Worm (Caenorhabditis elegans): ENCODE data around the gene abhd-14.
"Not testable (repeated sequence)": the region's sequence is repeated elsewhere in the genome, so short reads cannot be mapped to it uniquely, and the experiment has no call there.

The abhd-14 gene

ce11 chrIV:1055734-1056133, 25.9 kb upstream of the abhd-14 start:
- TF ChIP-seq T22C8.4 (GFP tag; IDR thresholded peaks at IDR 0.05): no peak
- TF ChIP-seq tab-1 (GFP tag; IDR thresholded peaks at IDR 0.05): no peak
- no peak for TF ChIP-seq ztf-29 (GFP tag; IDR thresholded peaks at IDR 0.05)
- TF ChIP-seq med-1 (GFP tag; optimal IDR thresholded peaks at IDR 0.05; ENCODE audit: insufficient read depth): no peak
- TF ChIP-seq flt-1 (GFP tag; IDR thresholded peaks at IDR 0.05): no peak
- no peak for TF ChIP-seq ref-1 (GFP tag; conservative IDR thresholded peaks at IDR 0.05)
- TF ChIP-seq ztf-23 (GFP tag; IDR thresholded peaks at IDR 0.05): no peak
- TF ChIP-seq klf-2 (GFP tag; conservative IDR thresholded peaks at IDR 0.05): no peak
- no peak for TF ChIP-seq cog-1 (tag; optimal IDR thresholded peaks at IDR 0.05)

- TF ChIP-seq klf-2 (GFP tag; conservative IDR thresholded peaks at IDR 0.05): no peak
- TF ChIP-seq cog-1 (tag; optimal IDR thresholded peaks at IDR 0.05): no peak
- TF ChIP-seq ztf-29 (GFP tag; IDR thresholded peaks at IDR 0.05): no peak
- TF ChIP-seq T22C8.4 (GFP tag; IDR thresholded peaks at IDR 0.05): no peak
- no peak for TF ChIP-seq ref-1 (GFP tag; conservative IDR thresholded peaks at IDR 0.05)
- TF ChIP-seq ztf-23 (GFP tag; IDR thresholded peaks at IDR 0.05): no peak
- TF ChIP-seq flt-1 (GFP tag; IDR thresholded peaks at IDR 0.05): no peak
- no peak for TF ChIP-seq tab-1 (GFP tag; IDR thresholded peaks at IDR 0.05)
- no peak for TF ChIP-seq med-1 (GFP tag; optimal IDR thresholded peaks at IDR 0.05; ENCODE audit: insufficient read depth)
These were observed 24.9 kb upstream of the abhd-14 start, which contains the start of gene dcap-1 for ce11 chrIV:1054736-1055135. Gene dcap-1, minus strand, starts transcription at chrIV:1054794.

ce11 chrIV:1053989-1054388, 24.1 kb upstream of the abhd-14 start:
- TF ChIP-seq klf-2 (GFP tag; conservative IDR thresholded peaks at IDR 0.05) (no peak), cog-1 (tag; optimal IDR thresholded peaks at IDR 0.05) (no peak), T22C8.4 (GFP tag; IDR thresholded peaks at IDR 0.05) (no peak), ztf-23 (GFP tag; IDR thresholded peaks at IDR 0.05) (no peak), med-1 (GFP tag; optimal IDR thresholded peaks at IDR 0.05; ENCODE audit: insufficient read depth) (no peak), tab-1 (GFP tag; IDR thresholded peaks at IDR 0.05) (no peak), flt-1 (GFP tag; IDR thresholded peaks at IDR 0.05) (no peak), ztf-29 (GFP tag; IDR thresholded peaks at IDR 0.05) (no peak), ref-1 (GFP tag; conservative IDR thresholded peaks at IDR 0.05) (no peak)

- not testable (repeated sequence) for TF ChIP-seq ztf-29 (GFP tag; IDR thresholded peaks at IDR 0.05); med-1 (GFP tag; optimal IDR thresholded peaks at IDR 0.05; ENCODE audit: insufficient read depth); flt-1 (GFP tag; IDR thresholded peaks at IDR 0.05)
These were observed 21.8 kb upstream of the abhd-14 start, which contains the start of gene Y55F3AM.21 for ce11 chrIV:1051636-1052133. Gene Y55F3AM.21, minus strand, starts transcription at chrIV:1051686.

- TF ChIP-seq flt-1 (GFP tag; IDR thresholded peaks at IDR 0.05): no peak
- TF ChIP-seq ref-1 (GFP tag; conservative IDR thresholded peaks at IDR 0.05): no peak
- no peak for TF ChIP-seq ztf-23 (GFP tag; IDR thresholded peaks at IDR 0.05)
- peak; percentile 43; the same call in 1 of the 2 replicates for TF ChIP-seq T22C8.4 (GFP tag; IDR thresholded peaks at IDR 0.05)
- TF ChIP-seq ztf-29 (GFP tag; IDR thresholded peaks at IDR 0.05): no peak
These were observed 17.2 kb upstream of the abhd-14 start for ce11 chrIV:1046996-1047395.

- no peak for TF ChIP-seq flt-1 (GFP tag; IDR thresholded peaks at IDR 0.05)
- TF ChIP-seq cog-1 (tag; optimal IDR thresholded peaks at IDR 0.05): no peak
- TF ChIP-seq klf-2 (GFP tag; conservative IDR thresholded peaks at IDR 0.05): no peak
- TF ChIP-seq tab-1 (GFP tag; IDR thresholded peaks at IDR 0.05): no peak
These were observed 15.8 kb upstream of the abhd-14 start, which contains the start of gene srx-12 for ce11 chrIV:1045683-1046082. Gene srx-12, plus strand, starts transcription at chrIV:1045983.

- no peak for TF ChIP-seq T22C8.4 (GFP tag; IDR thresholded peaks at IDR 0.05)
- no peak for TF ChIP-seq ref-1 (GFP tag; conservative IDR thresholded peaks at IDR 0.05)
- TF ChIP-seq flt-1 (GFP tag; IDR thresholded peaks at IDR 0.05): no peak
- no peak for TF ChIP-seq tab-1 (GFP tag; IDR thresholded peaks at IDR 0.05)
- no peak for TF ChIP-seq med-1 (GFP tag; optimal IDR thresholded peaks at IDR 0.05; ENCODE audit: insufficient read depth)
- no peak for TF ChIP-seq ztf-29 (GFP tag; IDR thresholded peaks at IDR 0.05)
- no peak for TF ChIP-seq klf-2 (GFP tag; conservative IDR thresholded peaks at IDR 0.05)
- no peak for TF ChIP-seq cog-1 (tag; optimal IDR thresholded peaks at IDR 0.05)
- TF ChIP-seq ztf-23 (GFP tag; IDR thresholded peaks at IDR 0.05): no peak
These were observed 14.4 kb upstream of the abhd-14 start, which contains the start of gene Y55F3AM.11 for ce11 chrIV:1044287-1044686. Gene Y55F3AM.11, minus strand, starts transcription at chrIV:1044387.

ce11 chrIV:1040537-1040936, 10.7 kb upstream of the abhd-14 start:
- TF ChIP-seq ztf-23 (GFP tag; IDR thresholded peaks at IDR 0.05) (no peak), T22C8.4 (GFP tag; IDR thresholded peaks at IDR 0.05) (no peak), med-1 (GFP tag; optimal IDR thresholded peaks at IDR 0.05; ENCODE audit: insufficient read depth) (no peak), klf-2 (GFP tag; conservative IDR thresholded peaks at IDR 0.05) (no peak), ref-1 (GFP tag; conservative IDR thresholded peaks at IDR 0.05) (no peak), cog-1 (tag; optimal IDR thresholded peaks at IDR 0.05) (no peak), flt-1 (GFP tag; IDR thresholded peaks at IDR 0.05) (no peak), ztf-29 (GFP tag; IDR thresholded peaks at IDR 0.05) (no peak), tab-1 (GFP tag; IDR thresholded peaks at IDR 0.05) (no peak)

ce11 chrIV:1038516-1038915, 8.7 kb upstream of the abhd-14 start:
- TF ChIP-seq ztf-23 (GFP tag; IDR thresholded peaks at IDR 0.05) (no peak), flt-1 (GFP tag; IDR thresholded peaks at IDR 0.05) (no peak), T22C8.4 (GFP tag; IDR thresholded peaks at IDR 0.05) (no peak), ztf-29 (GFP tag; IDR thresholded peaks at IDR 0.05) (no peak), cog-1 (tag; optimal IDR thresholded peaks at IDR 0.05) (no peak), klf-2 (GFP tag; conservative IDR thresholded peaks at IDR 0.05) (no peak), tab-1 (GFP tag; IDR thresholded peaks at IDR 0.05) (no peak), ref-1 (GFP tag; conservative IDR thresholded peaks at IDR 0.05) (no peak), med-1 (GFP tag; optimal IDR thresholded peaks at IDR 0.05; ENCODE audit: insufficient read depth) (no peak)

- TF ChIP-seq flt-1 (GFP tag; IDR thresholded peaks at IDR 0.05) (no peak), med-1 (GFP tag; optimal IDR thresholded peaks at IDR 0.05; ENCODE audit: insufficient read depth) (no peak), cog-1 (tag; optimal IDR thresholded peaks at IDR 0.05) (no peak), klf-2 (GFP tag; conservative IDR thresholded peaks at IDR 0.05) (no peak), tab-1 (GFP tag; IDR thresholded peaks at IDR 0.05) (no peak), T22C8.4 (GFP tag; IDR thresholded peaks at IDR 0.05) (no peak), ztf-23 (GFP tag; IDR thresholded peaks at IDR 0.05) (no peak), ref-1 (GFP tag; conservative IDR thresholded peaks at IDR 0.05) (no peak), ztf-29 (GFP tag; IDR thresholded peaks at IDR 0.05) (no peak)
These were observed 5.3 kb upstream of the abhd-14 start for ce11 chrIV:1035108-1035507.
